Worm (Caenorhabditis elegans): Measurements from ENCODE around the gene cmd-1.

Gene cmd-1

DNA sequence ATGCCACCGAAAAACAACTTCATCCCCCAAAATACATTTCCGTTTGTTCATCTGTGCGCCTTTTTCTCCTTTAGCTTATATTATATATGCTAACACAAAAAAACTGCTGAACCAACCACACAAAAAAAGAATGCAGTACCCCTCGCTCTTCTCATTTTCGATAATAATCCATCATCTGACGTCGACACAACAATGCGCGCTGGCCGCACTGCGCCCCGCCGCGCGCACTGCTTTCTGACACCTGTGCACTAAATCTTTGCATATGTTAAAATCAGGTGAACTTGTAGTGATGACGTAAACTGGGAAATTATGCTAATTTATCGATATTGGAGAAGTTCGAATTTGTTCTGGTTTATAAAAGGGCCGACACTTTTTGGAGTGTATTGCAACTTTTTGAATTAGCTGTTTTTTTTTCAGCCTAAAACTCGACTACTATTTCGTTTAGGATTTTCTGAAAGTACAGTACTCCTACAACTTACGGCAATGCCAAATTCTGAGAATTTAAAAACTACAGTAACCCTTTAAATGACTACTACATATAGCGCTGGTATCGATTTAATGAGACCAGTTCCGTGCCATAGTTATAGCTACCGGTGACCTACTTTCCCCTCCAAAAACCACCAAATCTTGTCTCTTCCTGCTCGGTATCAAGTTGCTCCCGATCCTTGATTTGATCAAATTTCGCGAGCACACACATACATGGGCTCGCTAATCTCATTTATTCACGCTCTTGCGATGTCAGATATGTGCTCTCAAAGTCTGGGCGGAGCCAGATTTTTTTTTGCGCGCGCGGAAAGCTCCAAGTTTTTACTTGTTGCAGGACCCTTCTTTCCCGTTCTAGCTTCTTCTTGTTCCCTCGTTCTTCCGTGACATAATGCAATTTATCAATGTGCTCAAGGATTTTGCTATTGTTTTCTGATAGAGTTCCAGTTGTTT, 6.1 kb upstream of the cmd-1 start:
- TF ChIP-seq zfh-2 (GFP tag; conservative IDR thresholded peaks at IDR 0.05) = 0 out of 2 replicates have a peak, but pooled peaks have one; percentile 17
- TF ChIP-seq him-1 (tag; optimal IDR thresholded peaks at IDR 0.05) = no peak
- TF ChIP-seq ztf-25 (GFP tag; IDR thresholded peaks at IDR 0.05) = no peak

DNA sequence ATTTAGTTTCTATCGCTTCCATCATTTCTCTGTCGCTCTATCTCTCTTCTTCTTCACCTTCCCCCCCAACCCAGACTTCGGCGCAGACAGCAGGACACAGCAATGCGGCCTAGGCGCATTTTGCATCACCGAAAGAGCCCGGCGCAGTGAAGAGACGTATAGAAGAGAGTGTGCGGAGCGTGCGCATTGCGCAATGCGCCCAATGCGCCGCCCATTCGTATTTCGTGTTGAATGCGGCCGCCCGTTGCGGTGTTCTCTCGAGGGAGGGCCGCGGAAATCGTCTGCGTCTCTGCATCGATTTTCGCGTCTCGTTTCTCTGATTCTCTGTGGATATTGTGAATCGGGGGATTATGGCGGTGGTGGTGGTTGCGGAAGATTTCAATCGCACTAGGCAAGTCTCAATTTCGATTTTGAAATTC, 4.7 kb upstream of the cmd-1 start:
- TF ChIP-seq hsf-1 (GFP tag; IDR thresholded peaks at IDR 0.05) = peak; percentile 68; the same call in 1 of the 2 replicates
- TF ChIP-seq lir-1 (GFP tag; conservative IDR thresholded peaks at IDR 0.05) = peak; percentile 92
- TF ChIP-seq nfya-2 (GFP tag; IDR thresholded peaks at IDR 0.05) = no peak
- peak; percentile 98 for TF ChIP-seq egl-44 (GFP tag; IDR thresholded peaks at IDR 0.05)
- peak; percentile 88 for TF ChIP-seq ZK185.1 (tag; optimal IDR thresholded peaks at IDR 0.05; ENCODE audit: poor library complexity, severe bottlenecking)
- TF ChIP-seq xnd-1 (tag; optimal IDR thresholded peaks at IDR 0.05) = no peak
- no peak for TF ChIP-seq pha-4 (tag; optimal IDR thresholded peaks at IDR 0.05)
- TF ChIP-seq F39B2.1 (GFP tag; IDR thresholded peaks at IDR 0.05) = no peak
- peak; percentile 81 for TF ChIP-seq die-1 (tag; optimal IDR thresholded peaks at IDR 0.05)
- TF ChIP-seq ceh-27 (GFP tag; optimal IDR thresholded peaks at IDR 0.05) = peak; percentile 97
- TF ChIP-seq attf-3 (GFP tag; conservative IDR thresholded peaks at IDR 0.05) = peak; percentile 59
- TF ChIP-seq ztf-3 (GFP tag; optimal IDR thresholded peaks at IDR 0.05) = peak; percentile 99
- TF ChIP-seq nhr-120 (GFP tag; IDR thresholded peaks at IDR 0.05) = 0 out of 2 replicates have a peak, but pooled peaks have one; percentile 31
- TF ChIP-seq dpl-1 (GFP tag; optimal IDR thresholded peaks at IDR 0.05) = peak; percentile 37
- TF ChIP-seq ets-4 (GFP tag; optimal IDR thresholded peaks at IDR 0.05) = peak; percentile 99
- peak; percentile 58 for TF ChIP-seq F33H1.4 (GFP tag; IDR thresholded peaks at IDR 0.05)
- peak; percentile 95 for TF ChIP-seq cebp-2 (GFP tag; IDR thresholded peaks at IDR 0.05)
- peak; percentile 99 for TF ChIP-seq dox-1 (GFP tag; IDR thresholded peaks at IDR 0.05)
- TF ChIP-seq aptf-3 (GFP tag; IDR thresholded peaks at IDR 0.05) = 0 out of 2 replicates have a peak, but pooled peaks have one; percentile 17
- peak; percentile 83 for TF ChIP-seq ceh-100 (GFP tag; IDR thresholded peaks at IDR 0.05)
- peak in 2 of 3 experiments; percentile 19 to 96 for TF ChIP-seq lin-35 (GFP tag; optimal IDR thresholded peaks at IDR 0.05)
- TF ChIP-seq B0019.2 (GFP tag; conservative IDR thresholded peaks at IDR 0.05) = peak; percentile 65; the same call in 1 of the 2 replicates
- TF ChIP-seq attf-6 (GFP tag; IDR thresholded peaks at IDR 0.05) = peak; percentile 66; the same call in 1 of the 2 replicates
- TF ChIP-seq C06A6.2 (GFP tag; conservative IDR thresholded peaks at IDR 0.05) = peak; percentile 97
- no peak for TF ChIP-seq F49E8.2 (tag; optimal IDR thresholded peaks at IDR 0.05; ENCODE audit: insufficient read depth)
- no peak for TF ChIP-seq snpc-1.3 (tag; optimal IDR thresholded peaks at IDR 0.05; ENCODE audit: insufficient read depth)
- TF ChIP-seq ztf-25 (GFP tag; IDR thresholded peaks at IDR 0.05) = no peak
- peak; percentile 96 for TF ChIP-seq let-526 (GFP tag; IDR thresholded peaks at IDR 0.05)
- TF ChIP-seq bed-2 (GFP tag; IDR thresholded peaks at IDR 0.05) = peak; percentile 86
- peak; percentile 100 for TF ChIP-seq B0336.3 (GFP tag; IDR thresholded peaks at IDR 0.05)
- TF ChIP-seq lag-1 (GFP tag; IDR thresholded peaks at IDR 0.05) = peak; percentile 85; the same call in 1 of the 2 replicates
- TF ChIP-seq T26A5.8 (tag; optimal IDR thresholded peaks at IDR 0.05) = no peak
- TF ChIP-seq lsl-1 (GFP tag; optimal IDR thresholded peaks at IDR 0.05) = peak; percentile 34
- TF ChIP-seq zim-3 (tag; optimal IDR thresholded peaks at IDR 0.05) = peak; percentile 79
- TF ChIP-seq F23B12.7 (tag; optimal IDR thresholded peaks at IDR 0.05; ENCODE audit: insufficient read depth) = peak; percentile 69
- peak; percentile 96 for TF ChIP-seq Y56A3A.18 (GFP tag; IDR thresholded peaks at IDR 0.05)
- peak; percentile 91 for TF ChIP-seq cebp-1 (GFP tag; IDR thresholded peaks at IDR 0.05)
- TF ChIP-seq cebp-1 (tag; optimal IDR thresholded peaks at IDR 0.05) = peak; percentile 99
- peak; percentile 97 for TF ChIP-seq dpff-1 (tag; optimal IDR thresholded peaks at IDR 0.05)
- TF ChIP-seq snpc-4 (GFP tag; optimal IDR thresholded peaks at IDR 0.05) = peak; percentile 53
- TF ChIP-seq snpc-4 (tag; optimal IDR thresholded peaks at IDR 0.05) = peak; percentile 61 to 91 (median 82)
- peak; percentile 100 for TF ChIP-seq nhr-80 (tag; optimal IDR thresholded peaks at IDR 0.05)

All from whole organism, young adult.